Fruit fly (Drosophila melanogaster): ENCODE results near the gene Alg12.

- TF ChIP-seq cnc (optimal IDR thresholded peaks at IDR 0.05) (no peak), kay (GFP tag; ENCODE audit: borderline replicate concordance) (no peak)
These were observed 12.3 kb upstream of the Alg12 start for dm6 chr3R:9743995-9744394.
